Fruit fly (Drosophila melanogaster) S2 (cell line): ENCODE data around the gene Art9.

Experiments
- CG8478 ChIP-seq: fragments of >200 bp; optimal IDR thresholded peaks from 2 replicates; lab custom pipeline; 2018
- CTCF ChIP-seq, 2 experiments: fragments of >200 bp; optimal IDR thresholded peaks; 2 replicates each; lab custom pipeline; 2018

Art9 gene

dm6 chr3R:13974741-13975245 lies 31.5 kb upstream of the Art9 start:
- no peak for TF ChIP-seq CG8478 (lab: Kevin White, UChicago)
- no peak for TF ChIP-seq CTCF (optimal IDR thresholded peaks at IDR 0.05; lab: Kevin White, UChicago)

dm6 chr3R:13972653-13973052 lies 29.4 kb upstream of the Art9 start:
- no peak for TF ChIP-seq CG8478 (lab: Kevin White, UChicago)
- no peak for TF ChIP-seq CTCF (optimal IDR thresholded peaks at IDR 0.05; lab: Kevin White, UChicago)

- no peak for TF ChIP-seq CTCF (optimal IDR thresholded peaks at IDR 0.05; lab: Kevin White, UChicago)
- TF ChIP-seq CG8478 (lab: Kevin White, UChicago): no peak
These were observed 28.6 kb upstream of the Art9 start for dm6 chr3R:13971728-13972448.

- no peak for TF ChIP-seq CG8478 (lab: Kevin White, UChicago)
- TF ChIP-seq CTCF (optimal IDR thresholded peaks at IDR 0.05; lab: Kevin White, UChicago): no peak
These were observed 21.3 kb upstream of the Art9 start, which contains the start of gene Orc2 for dm6 chr3R:13964513-13964975. Gene Orc2, plus strand, starts transcription at chr3R:13964885.

dm6 chr3R:13964074-13964473 lies 20.8 kb upstream of the Art9 start, which contains the start of gene Kots:
Gene Kots, minus strand, starts transcription at chr3R:13964174.
- TF ChIP-seq CTCF (optimal IDR thresholded peaks at IDR 0.05; lab: Kevin White, UChicago) (no peak), CG8478 (lab: Kevin White, UChicago) (no peak)

- TF ChIP-seq CG8478 (lab: Kevin White, UChicago) (no peak), CTCF (optimal IDR thresholded peaks at IDR 0.05; lab: Kevin White, UChicago) (peak in 1 of 2 experiments; percentile 16)
These were observed 15.3 kb upstream of the Art9 start, which contains the start of gene Ipp for dm6 chr3R:13958582-13958981. Gene Ipp, plus strand, starts transcription at chr3R:13958789.

- TF ChIP-seq CTCF (optimal IDR thresholded peaks at IDR 0.05; lab: Kevin White, UChicago): no peak
- TF ChIP-seq CG8478 (lab: Kevin White, UChicago): no peak
These were observed 13.6 kb upstream of the Art9 start for dm6 chr3R:13956809-13957351.

dm6 chr3R:13955227-13955626 lies 12.0 kb upstream of the Art9 start:
- TF ChIP-seq CTCF (optimal IDR thresholded peaks at IDR 0.05; lab: Kevin White, UChicago): no peak
- no peak for TF ChIP-seq CG8478 (lab: Kevin White, UChicago)

- TF ChIP-seq CG8478 (lab: Kevin White, UChicago) (no peak), CTCF (optimal IDR thresholded peaks at IDR 0.05; lab: Kevin White, UChicago) (no peak)
These were observed 9.0 kb upstream of the Art9 start for dm6 chr3R:13952303-13952702.

dm6 chr3R:13951038-13951437 lies 7.8 kb upstream of the Art9 start, which contains the start of gene CG9926:
Gene CG9926, minus strand, starts transcription at chr3R:13951138.
- TF ChIP-seq CG8478 (lab: Kevin White, UChicago) (no peak), CTCF (optimal IDR thresholded peaks at IDR 0.05; lab: Kevin White, UChicago) (no peak)

dm6 chr3R:13949571-13949970 lies 6.3 kb upstream of the Art9 start:
- TF ChIP-seq CTCF (optimal IDR thresholded peaks at IDR 0.05; lab: Kevin White, UChicago) (no peak), CG8478 (lab: Kevin White, UChicago) (no peak)

dm6 chr3R:13948237-13948636 lies 5.0 kb upstream of the Art9 start, which contains the start of gene CG31517:
Gene CG31517, plus strand, starts transcription at chr3R:13948420.
- TF ChIP-seq CTCF (optimal IDR thresholded peaks at IDR 0.05; lab: Kevin White, UChicago) (peak; percentile 69 to 76), CG8478 (lab: Kevin White, UChicago) (no peak)

- TF ChIP-seq CG8478 (lab: Kevin White, UChicago): no peak
- TF ChIP-seq CTCF (optimal IDR thresholded peaks at IDR 0.05; lab: Kevin White, UChicago): no peak
These were observed 4.2 kb upstream of the Art9 start for dm6 chr3R:13947415-13947814.

dm6 chr3R:13946117-13946516 lies 2.9 kb upstream of the Art9 start:
- TF ChIP-seq CG8478 (lab: Kevin White, UChicago): no peak
- no peak for TF ChIP-seq CTCF (optimal IDR thresholded peaks at IDR 0.05; lab: Kevin White, UChicago)

dm6 chr3R:13945712-13946111 lies 2.5 kb upstream of the Art9 start, which contains the start of gene Art6:
Gene Art6, minus strand, starts transcription at chr3R:13945812.
- TF ChIP-seq CTCF (optimal IDR thresholded peaks at IDR 0.05; lab: Kevin White, UChicago): no peak
- TF ChIP-seq CG8478 (lab: Kevin White, UChicago): no peak
